Worm (Caenorhabditis elegans): ENCODE results near the gene ZK418.5.

DNA sequence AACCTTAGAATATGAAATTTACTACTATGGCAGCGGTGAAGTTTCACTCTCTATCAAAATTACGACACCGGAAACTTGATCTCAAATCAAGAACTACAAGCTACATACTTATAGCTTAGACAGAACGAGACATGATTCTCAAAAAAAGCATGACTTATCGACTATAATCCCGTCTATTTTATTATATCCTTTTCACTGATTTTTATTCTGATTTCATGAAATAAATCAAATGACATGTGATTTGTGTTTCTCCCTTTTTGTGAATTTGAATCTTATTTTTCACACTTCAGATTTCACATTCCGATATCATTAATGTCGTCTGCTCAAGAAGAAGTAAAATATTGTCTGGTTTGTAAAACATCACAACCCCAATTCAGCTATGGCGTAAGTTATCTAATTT is 26.4 kb upstream of the ZK418.5 start, which contains the start of gene ZK418.11:
- TF ChIP-seq him-1 (tag; optimal IDR thresholded peaks at IDR 0.05), result no peak
- TF ChIP-seq W03F9.2 (tag; optimal IDR thresholded peaks at IDR 0.05), result no peak
- no peak for TF ChIP-seq dao-5 (tag; optimal IDR thresholded peaks at IDR 0.05)

All from whole organism, L4/young adult.